Fruit fly (Drosophila melanogaster) whole organism, embryonic: ENCODE measurements around the gene CG31633.

ENCODE experiments used
- Aef1 ChIP-seq: fragments of 200-800 bp; sonication (Bioruptor generic); IDR thresholded peaks from 3 replicates; pipeline ENCODE4 v1.3.6; 2022; ENCODE audit warnings: missing biosample characterization, missing genetic modification characterization
- Awh ChIP-seq: fragments of 200-800 bp; sonication (Bioruptor generic); IDR thresholded peaks from 2 replicates; pipeline ENCODE4, ENCODE4 v1.3.6; 2022; ENCODE audit warnings: missing biosample characterization, missing genetic modification characterization
- CG10274 ChIP-seq: fragments of 200-800 bp; sonication (Bioruptor generic); optimal IDR thresholded peaks from 3 replicates; lab custom pipeline; 2017; ENCODE audit warnings: missing biosample characterization, mild to moderate bottlenecking, missing genetic modification characterization
- CG10979 ChIP-seq: fragments of 200-800 bp; sonication (Bioruptor generic); optimal IDR thresholded peaks from 2 replicates; lab custom pipeline; 2018; ENCODE audit warnings: missing biosample characterization, mild to moderate bottlenecking, missing genetic modification characterization, moderate library complexity
- CG12155 ChIP-seq: fragments of 200-800 bp; sonication (Bioruptor generic); optimal IDR thresholded peaks from 3 replicates; lab custom pipeline; 2016; ENCODE audit warnings: missing biosample characterization, missing genetic modification characterization
- CG13624 ChIP-seq: fragments of 200-800 bp; sonication (Bioruptor generic); optimal IDR thresholded peaks from 2 replicates; lab custom pipeline; 2016; ENCODE audit warnings: missing biosample characterization, missing genetic modification characterization
- CG13894 ChIP-seq: fragments of 200-800 bp; sonication (Bioruptor generic); optimal IDR thresholded peaks from 3 replicates; lab custom pipeline; 2018; ENCODE audit warnings: missing biosample characterization, mild to moderate bottlenecking, missing genetic modification characterization, moderate library complexity
- CG16779 ChIP-seq: fragments of 200-800 bp; sonication (Bioruptor generic); IDR thresholded peaks from 2 replicates; pipeline ENCODE4 v1.3.6; 2022; ENCODE audit warnings: missing biosample characterization, missing genetic modification characterization
- CG16863 ChIP-seq: fragments of 200-800 bp; sonication (Bioruptor generic); optimal IDR thresholded peaks from 3 replicates; lab custom pipeline; 2016; ENCODE audit warnings: missing biosample characterization, missing genetic modification characterization
- CG17359 ChIP-seq: fragments of 200-800 bp; sonication (Bioruptor generic); optimal IDR thresholded peaks from 3 replicates; lab custom pipeline; 2018; ENCODE audit warnings: missing biosample characterization, mild to moderate bottlenecking, missing genetic modification characterization, moderate library complexity
- CG17361 ChIP-seq: fragments of 200-800 bp; sonication (Bioruptor generic); IDR thresholded peaks from 3 replicates; pipeline ENCODE4 v1.3.6; 2022; ENCODE audit warnings: missing biosample characterization, missing genetic modification characterization
- CG18262 ChIP-seq: fragments of 200-800 bp; optimal IDR thresholded peaks from 3 replicates; lab custom pipeline; 2019; ENCODE audit warnings: missing biosample characterization, mild to moderate bottlenecking, missing genetic modification characterization, moderate library complexity
- CG2712 ChIP-seq: fragments of 200-800 bp; optimal IDR thresholded peaks from 3 replicates; lab custom pipeline; 2019; ENCODE audit warnings: missing biosample characterization, mild to moderate bottlenecking, missing genetic modification characterization, moderate library complexity
- CG2889 ChIP-seq: fragments of 200-800 bp; sonication (Bioruptor generic); IDR thresholded peaks from 3 replicates; pipeline ENCODE4 v1.3.6; 2022; ENCODE audit warnings: missing biosample characterization, missing genetic modification characterization
- CG31388 ChIP-seq: fragments of 200-800 bp; sonication (Bioruptor generic); optimal IDR thresholded peaks from 2 replicates; lab custom pipeline; 2016; ENCODE audit warnings: missing biosample characterization, missing genetic modification characterization
- CG3838 ChIP-seq: fragments of 200-800 bp; sonication (Bioruptor generic); optimal IDR thresholded peaks from 3 replicates; lab custom pipeline; 2016; ENCODE audit warnings: missing biosample characterization, missing genetic modification characterization
- CG7745 ChIP-seq: fragments of 200-800 bp; sonication (Bioruptor generic); optimal IDR thresholded peaks from 2 replicates; lab custom pipeline; 2018; ENCODE audit warnings: missing biosample characterization, mild to moderate bottlenecking, missing genetic modification characterization, moderate library complexity
- CG7963 ChIP-seq: fragments of 200-800 bp; sonication (Bioruptor generic); IDR thresholded peaks from 3 replicates; pipeline ENCODE4 v1.3.6; 2022; ENCODE audit warnings: missing biosample characterization, missing genetic modification characterization; ENCODE audit not compliant: partially characterized antibody
- CG9609 ChIP-seq: fragments of 200-800 bp; sonication (Bioruptor generic); optimal IDR thresholded peaks from 3 replicates; lab custom pipeline; 2016; ENCODE audit warnings: missing biosample characterization, missing genetic modification characterization
- CG9932 ChIP-seq: fragments of 200-800 bp; sonication (Bioruptor generic); IDR thresholded peaks from 2 replicates; pipeline ENCODE4 v1.3.6; 2022; ENCODE audit warnings: missing biosample characterization, missing genetic modification characterization
- Camta ChIP-seq: fragments of 200-800 bp; sonication (Bioruptor generic); optimal IDR thresholded peaks from 2 replicates; lab custom pipeline; 2016; ENCODE audit warnings: missing biosample characterization, missing genetic modification characterization
- D19A ChIP-seq: fragments of 200-800 bp; optimal IDR thresholded peaks from 3 replicates; lab custom pipeline; 2019; ENCODE audit warnings: missing biosample characterization, mild to moderate bottlenecking, missing genetic modification characterization, moderate library complexity
- Dek ChIP-seq: fragments of 200-800 bp; sonication (Bioruptor generic); optimal IDR thresholded peaks from 3 replicates; lab custom pipeline; 2019; ENCODE audit warnings: missing biosample characterization, mild to moderate bottlenecking, missing genetic modification characterization, moderate library complexity
- Dref ChIP-seq: fragments of 200-800 bp; sonication (Bioruptor generic); IDR thresholded peaks from 2 replicates; pipeline ENCODE4 v1.3.6; 2022; ENCODE audit warnings: missing biosample characterization, missing genetic modification characterization
- Eip74EF ChIP-seq, 2 experiments: fragments of 200-800 bp in 1 of 2; fragments of >200 bp in 1 of 2; sonication (Bioruptor generic) in 1 of 2; optimal IDR thresholded peaks; 2 replicates each; lab custom pipeline; 2017 to 2019; ENCODE audit warnings: missing biosample characterization in 2 of 2, missing genetic modification characterization in 2 of 2, mild to moderate bottlenecking in 1 of 2, moderate library complexity in 1 of 2
- Fer2 ChIP-seq: fragments of 200-800 bp; sonication (Bioruptor generic); optimal IDR thresholded peaks from 2 replicates; lab custom pipeline; 2018; ENCODE audit warnings: missing biosample characterization, mild to moderate bottlenecking, missing genetic modification characterization, moderate library complexity
- GATAe ChIP-seq: fragments of 200-800 bp; sonication (Bioruptor generic); conservative IDR thresholded peaks from 2 replicates; pipeline ENCODE4 v1.3.6; 2022; ENCODE audit warnings: missing biosample characterization, missing genetic modification characterization
- Hr78 ChIP-seq, 2 experiments: fragments of 200-800 bp in 1 of 2; fragments of >200 bp in 1 of 2; sonication (Bioruptor generic) in 1 of 2; optimal IDR thresholded peaks; 2 replicates each; lab custom pipeline; 2017 to 2019; ENCODE audit warnings: missing biosample characterization in 2 of 2, missing genetic modification characterization in 2 of 2, mild to moderate bottlenecking in 1 of 2, moderate library complexity in 1 of 2
- Hsf ChIP-seq: fragments of 200-800 bp; sonication (Bioruptor generic); optimal IDR thresholded peaks from 3 replicates; lab custom pipeline; 2016; ENCODE audit warnings: missing biosample characterization, missing genetic modification characterization
- Lim3 ChIP-seq: fragments of 200-800 bp; sonication (Bioruptor generic); IDR thresholded peaks from 2 replicates; pipeline ENCODE4 v1.3.6; 2022; ENCODE audit warnings: missing biosample characterization, missing genetic modification characterization
- Spps ChIP-seq: fragments of 200-800 bp; sonication (Bioruptor generic); optimal IDR thresholded peaks from 2 replicates; lab custom pipeline; 2018; ENCODE audit warnings: missing biosample characterization, mild to moderate bottlenecking, missing genetic modification characterization
- az2 ChIP-seq: fragments of 200-800 bp; sonication (Bioruptor generic); optimal IDR thresholded peaks from 3 replicates; lab custom pipeline; 2016; ENCODE audit warnings: missing biosample characterization, missing genetic modification characterization
- bsh ChIP-seq, 2 experiments: fragments of 200-800 bp; sonication (Bioruptor generic); optimal IDR thresholded peaks; 2 replicates each; lab custom pipeline; 2017 to 2018; ENCODE audit warnings: mild to moderate bottlenecking in 2 of 2, missing biosample characterization in 2 of 2, missing genetic modification characterization in 2 of 2, moderate library complexity in 1 of 2
- crol ChIP-seq: fragments of 200-800 bp; sonication (Bioruptor generic); IDR thresholded peaks from 2 replicates; pipeline ENCODE4 v1.3.6; 2022; ENCODE audit warnings: missing biosample characterization, missing genetic modification characterization
- fd102C ChIP-seq: fragments of 200-800 bp; sonication (Bioruptor generic); optimal IDR thresholded peaks from 2 replicates; lab custom pipeline; 2018; ENCODE audit warnings: missing biosample characterization, mild to moderate bottlenecking, missing genetic modification characterization, moderate library complexity
- gem ChIP-seq: fragments of 200-800 bp; sonication (Bioruptor generic); optimal IDR thresholded peaks from 2 replicates; lab custom pipeline; 2019; ENCODE audit warnings: missing biosample characterization, mild to moderate bottlenecking, missing genetic modification characterization, moderate library complexity
- gfzf ChIP-seq: fragments of 200-800 bp; sonication (Bioruptor generic); optimal IDR thresholded peaks from 2 replicates; lab custom pipeline; 2016; ENCODE audit warnings: missing biosample characterization, mild to moderate bottlenecking, missing genetic modification characterization, moderate library complexity
- ham ChIP-seq: fragments of 200-800 bp; sonication (Bioruptor generic); IDR thresholded peaks from 2 replicates; pipeline ENCODE4 v1.3.6; 2022; ENCODE audit warnings: missing biosample characterization, missing genetic modification characterization
- pan ChIP-seq, 4 experiments: fragments of >200 bp in 3 of 4; fragments of 200-800 bp in 1 of 4; sonication (Bioruptor generic) in 1 of 4; optimal IDR thresholded peaks in 3 of 4; IDR thresholded peaks in 1 of 4; 2 replicates each; pipeline versions ENCODE4 v1.3.6 to Lab custom; 2017 to 2022; ENCODE audit warnings: missing biosample characterization in 2 of 4, missing genetic modification characterization in 2 of 4, mixed read lengths in 1 of 4
- pfk ChIP-seq: fragments of 200-800 bp; sonication (Bioruptor generic); optimal IDR thresholded peaks from 2 replicates; lab custom pipeline; 2018; ENCODE audit warnings: missing biosample characterization, mild to moderate bottlenecking, missing genetic modification characterization, moderate library complexity
- repo ChIP-seq: fragments of 200-800 bp; sonication (Bioruptor generic); optimal IDR thresholded peaks from 2 replicates; lab custom pipeline; 2016; ENCODE audit warnings: missing biosample characterization, missing genetic modification characterization
- row ChIP-seq: fragments of 200-800 bp; sonication (Bioruptor generic); IDR thresholded peaks from 3 replicates; pipeline ENCODE4 v1.3.6; 2022; ENCODE audit warnings: missing biosample characterization, missing genetic modification characterization
- sd ChIP-seq: fragments of 200-800 bp; sonication (Bioruptor generic); optimal IDR thresholded peaks from 3 replicates; lab custom pipeline; 2018; ENCODE audit warnings: missing biosample characterization, mild to moderate bottlenecking, missing genetic modification characterization, moderate library complexity
- sisA ChIP-seq: fragments of 200-800 bp; sonication (Bioruptor generic); IDR thresholded peaks from 2 replicates; pipeline ENCODE4 v1.3.6; 2022; ENCODE audit warnings: missing biosample characterization, missing genetic modification characterization
- slou ChIP-seq: fragments of 200-800 bp; sonication (Bioruptor generic); optimal IDR thresholded peaks from 3 replicates; lab custom pipeline; 2016; ENCODE audit warnings: missing biosample characterization, missing genetic modification characterization
- sna ChIP-seq: fragments of 200-800 bp; sonication (Bioruptor generic); IDR thresholded peaks from 2 replicates; pipeline ENCODE4 v1.3.6; 2022; ENCODE audit warnings: missing biosample characterization, missing genetic modification characterization; ENCODE audit not compliant: partially characterized antibody
- sqz ChIP-seq: fragments of 200-800 bp; sonication (Bioruptor generic); optimal IDR thresholded peaks from 3 replicates; lab custom pipeline; 2018; ENCODE audit warnings: missing biosample characterization, mild to moderate bottlenecking, missing genetic modification characterization
- ttk ChIP-seq: fragments of 200-800 bp; sonication (Bioruptor generic); IDR thresholded peaks from 2 replicates; pipeline ENCODE4 v2.1.2; 2022; ENCODE audit warnings: missing biosample characterization, missing genetic modification characterization
- vfl ChIP-seq: fragments of 200-800 bp; sonication (Bioruptor generic); optimal IDR thresholded peaks from 2 replicates; lab custom pipeline; 2016; ENCODE audit warnings: missing biosample characterization, missing genetic modification characterization

Gene CG31633

DNA sequence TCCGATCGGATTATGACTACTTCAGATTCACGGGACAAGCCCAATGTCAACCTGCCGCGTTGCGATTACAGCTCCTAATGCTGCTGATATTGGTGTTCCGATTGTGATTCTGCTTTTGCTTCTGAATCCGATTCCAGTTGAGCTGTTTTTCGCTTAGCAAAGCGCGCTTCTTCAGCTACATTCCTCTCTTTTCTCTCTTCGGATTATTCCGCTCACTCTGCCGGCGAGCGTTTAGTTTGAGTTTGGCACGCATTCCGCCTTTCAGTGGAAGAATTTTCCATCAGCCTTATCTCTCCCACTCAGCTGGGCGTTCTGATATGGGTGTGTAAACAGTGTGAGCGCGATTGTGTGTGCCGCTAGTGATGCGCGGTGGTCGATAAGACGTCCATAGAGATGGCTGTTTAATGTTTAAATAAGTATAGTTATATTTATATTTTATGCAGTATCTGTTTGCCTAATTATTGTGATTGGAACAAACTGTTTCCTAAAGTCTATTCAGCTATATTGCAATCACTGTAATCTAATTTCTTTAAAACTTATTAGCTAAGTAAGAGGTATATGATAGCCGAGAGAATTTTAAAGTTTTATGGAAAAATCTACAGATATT, 11.7 kb upstream of the CG31633 start, which contains the start of gene Galt (continued):
- peak; percentile 78 for TF ChIP-seq row (GFP tag; lab: Robert Waterston, UW)
- no peak for TF ChIP-seq Camta
- TF ChIP-seq slou (GFP tag; lab: Kevin White, UChicago): no peak
- no peak; the same call in 1 of the 3 replicates for TF ChIP-seq CG17361 (GFP tag; lab: Robert Waterston, UW)
- no peak for TF ChIP-seq gfzf
- no peak for TF ChIP-seq CG7745 (tag; lab: Kevin White, UChicago)
- TF ChIP-seq CG31388 (GFP tag; lab: Kevin White, UChicago): no peak
- TF ChIP-seq repo: no peak
- peak; percentile 18 for TF ChIP-seq az2
- no peak for TF ChIP-seq sisA (GFP tag; lab: Robert Waterston, UW)
- TF ChIP-seq Hr78 (GFP tag; optimal IDR thresholded peaks at IDR 0.05; lab: Kevin White, UChicago): peak in 1 of 2 experiments; percentile 18
- TF ChIP-seq pan (optimal IDR thresholded peaks at IDR 0.05; lab: Kevin White, UChicago): no peak
- TF ChIP-seq pan (GFP tag; optimal IDR thresholded peaks at IDR 0.05 in 1 of 2, IDR thresholded peaks at IDR 0.05 in 1 of 2): peak in 1 of 2 experiments; percentile 29
- TF ChIP-seq vfl (GFP tag; lab: Kevin White, UChicago): no peak
- peak in 1 of 2 experiments; percentile 24 for TF ChIP-seq Eip74EF (GFP tag; optimal IDR thresholded peaks at IDR 0.05; lab: Kevin White, UChicago)
- no peak for TF ChIP-seq ham (GFP tag; lab: Robert Waterston, UW)
- TF ChIP-seq CG13894 (tag; lab: Kevin White, UChicago): no peak
- TF ChIP-seq sna: peak; percentile 80; the same call in 1 of the 2 replicates
- TF ChIP-seq CG9932 (GFP tag; lab: Robert Waterston, UW): peak; percentile 47
- TF ChIP-seq pfk (GFP tag; lab: Kevin White, UChicago): peak; percentile 37
- TF ChIP-seq bsh (GFP tag; optimal IDR thresholded peaks at IDR 0.05; lab: Kevin White, UChicago): peak in 1 of 2 experiments; percentile 56
- TF ChIP-seq CG16779: no peak
- TF ChIP-seq CG7963 (GFP tag; lab: Robert Waterston, UW): peak; percentile 61; the same call in 1 of the 3 replicates
- peak; percentile 69 for TF ChIP-seq CG2712
- TF ChIP-seq Lim3: no peak
- no peak for TF ChIP-seq D19A (tag; lab: Kevin White, UChicago)
- peak; percentile 32 for TF ChIP-seq CG10979 (tag; lab: Kevin White, UChicago)
- TF ChIP-seq ttk (GFP tag; lab: Robert Waterston, UW): no peak
- TF ChIP-seq crol (GFP tag; lab: Robert Waterston, UW): no peak
- TF ChIP-seq CG9609 (GFP tag; lab: Kevin White, UChicago): no peak
- peak; percentile 63 for TF ChIP-seq Dref (GFP tag; lab: Robert Waterston, UW)
- TF ChIP-seq Spps (tag; lab: Kevin White, UChicago): no peak
- TF ChIP-seq fd102C: no peak
- peak; percentile 57; the same call in 1 of the 2 replicates for TF ChIP-seq GATAe (GFP tag; lab: Robert Waterston, UW)
- TF ChIP-seq CG17359 (tag; lab: Kevin White, UChicago): peak; percentile 19
- peak; percentile 4 for TF ChIP-seq Dek (tag; lab: Kevin White, UChicago)
- peak; percentile 99 for TF ChIP-seq sd
- TF ChIP-seq CG2889: no peak
- no peak for TF ChIP-seq CG13624 (GFP tag; lab: Kevin White, UChicago)
- no peak for TF ChIP-seq Hsf
- TF ChIP-seq CG3838 (GFP tag; lab: Kevin White, UChicago): no peak
- no peak for TF ChIP-seq CG10274
- TF ChIP-seq Awh (GFP tag; lab: Robert Waterston, UW): no peak; the same call in 1 of the 2 replicates
- no peak for TF ChIP-seq CG16863 (GFP tag; lab: Kevin White, UChicago)
- TF ChIP-seq sqz (GFP tag; lab: Kevin White, UChicago): no peak
- TF ChIP-seq Fer2 (tag; lab: Kevin White, UChicago): no peak
- no peak for TF ChIP-seq gem (tag; lab: Kevin White, UChicago)
- TF ChIP-seq CG18262 (tag; lab: Kevin White, UChicago): peak; percentile 56
- TF ChIP-seq Aef1 (GFP tag; lab: Robert Waterston, UW): no peak
- no peak for TF ChIP-seq CG12155 (GFP tag; lab: Kevin White, UChicago)
